Worm (Caenorhabditis elegans): ENCODE data around the gene F53G2.2.

DNA sequence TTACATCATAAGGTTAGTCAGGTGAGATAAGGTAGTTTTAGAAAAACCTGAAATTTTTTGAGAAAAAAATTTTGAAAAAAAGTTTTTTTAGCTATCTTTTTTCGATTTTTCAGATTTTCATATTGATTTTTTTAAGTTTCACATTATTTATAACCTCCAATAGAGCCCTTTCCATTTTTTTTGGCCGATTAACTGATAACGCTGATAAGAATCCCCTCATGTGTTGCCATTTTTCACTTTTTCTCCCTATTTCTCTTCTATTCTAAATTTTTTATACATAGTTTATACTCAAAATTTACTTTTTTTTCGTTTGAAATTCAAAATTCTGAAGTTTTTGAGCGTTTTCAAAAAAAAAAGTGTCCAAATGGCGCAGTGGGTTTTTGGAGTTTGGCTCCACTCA, 43.5 kb upstream of the F53G2.2 start:
- TF ChIP-seq pha-4 (tag; optimal IDR thresholded peaks at IDR 0.05): no peak
- TF ChIP-seq die-1 (tag; optimal IDR thresholded peaks at IDR 0.05): no peak
- no peak for TF ChIP-seq dpl-1 (GFP tag; optimal IDR thresholded peaks at IDR 0.05)
